Worm (Caenorhabditis elegans) whole organism, midembryonic: Measurements from ENCODE around the gene sec-6.
A peak's percentile ranks its signal among the peaks of the same experiment; 100 is the strongest.

Experiments
- T22C8.4 ChIP-seq: fragments of 200-800 bp; sonication (Bioruptor generic); IDR thresholded peaks from 2 replicates; pipeline ENCODE4 v1.3.6; 2022; ENCODE audit warnings: missing genetic modification characterization, missing compliant biosample characterization
- cog-1 ChIP-seq: sonication (generic microtip); optimal IDR thresholded peaks from 2 replicates; lab custom pipeline; 2016; ENCODE audit warnings: missing genetic modification characterization, missing compliant biosample characterization
- flt-1 ChIP-seq: fragments of 200-800 bp; sonication (Bioruptor generic); IDR thresholded peaks from 2 replicates; pipeline ENCODE4 v1.3.6; 2022; ENCODE audit warnings: missing genetic modification characterization, missing compliant biosample characterization
- klf-2 ChIP-seq: fragments of 200-800 bp; sonication (Bioruptor generic); conservative IDR thresholded peaks from 2 replicates; pipeline ENCODE4 v1.3.6; 2022; ENCODE audit warnings: missing genetic modification reagents, missing genetic modification characterization, missing compliant biosample characterization
- med-1 ChIP-seq: sonication (generic microtip); optimal IDR thresholded peaks from 2 replicates; lab custom pipeline; 2017; ENCODE audit warnings: missing genetic modification characterization, mild to moderate bottlenecking, missing compliant biosample characterization, antibody characterized with exemption, missing genetic modification reagents; ENCODE audit not compliant: insufficient read depth
- ref-1 ChIP-seq: fragments of 200-800 bp; sonication (Bioruptor generic); conservative IDR thresholded peaks from 2 replicates; pipeline ENCODE4 v1.3.6; 2022; ENCODE audit warnings: missing genetic modification reagents, missing genetic modification characterization, missing compliant biosample characterization
- tab-1 ChIP-seq: fragments of 200-800 bp; sonication (Bioruptor generic); IDR thresholded peaks from 2 replicates; pipeline ENCODE4 v1.3.6; 2022; ENCODE audit warnings: missing genetic modification characterization, missing compliant biosample characterization
- ztf-23 ChIP-seq: fragments of 200-800 bp; sonication (Bioruptor generic); IDR thresholded peaks from 2 replicates; pipeline ENCODE4 v1.3.6; 2022; ENCODE audit warnings: missing genetic modification reagents, missing genetic modification characterization, missing compliant biosample characterization
- ztf-29 ChIP-seq: fragments of 200-800 bp; sonication (Bioruptor generic); IDR thresholded peaks from 2 replicates; pipeline ENCODE4 v1.3.6; 2022; ENCODE audit warnings: missing genetic modification reagents, missing genetic modification characterization, missing compliant biosample characterization

Gene sec-6

ce11 chrII:5336035-5336376, 23.3 kb upstream of the sec-6 start:
- 0 out of 2 replicates have a peak, but pooled peaks have one; percentile 8 for TF ChIP-seq flt-1 (GFP tag; lab: Robert Waterston, UW)
- TF ChIP-seq ref-1 (GFP tag; lab: Robert Waterston, UW), result no peak
- 0 out of 2 replicates have a peak, but pooled peaks have one; percentile 42 for TF ChIP-seq ztf-29 (GFP tag; lab: Robert Waterston, UW)
- peak; percentile 63; the same call in 1 of the 2 replicates for TF ChIP-seq ztf-23
- TF ChIP-seq tab-1 (GFP tag; lab: Robert Waterston, UW), result no peak

- peak; percentile 18 for TF ChIP-seq cog-1 (tag; lab: Kevin White, UChicago)
- TF ChIP-seq ztf-29 (GFP tag; lab: Robert Waterston, UW), result no peak
These were observed 22.5 kb upstream of the sec-6 start for ce11 chrII:5336660-5337494.

- TF ChIP-seq cog-1 (tag; lab: Kevin White, UChicago) (no peak), flt-1 (GFP tag; lab: Robert Waterston, UW) (no peak), klf-2 (GFP tag; lab: Robert Waterston, UW) (no peak), med-1 (GFP tag; lab: Kevin White, UChicago) (no peak), T22C8.4 (no peak), ztf-29 (GFP tag; lab: Robert Waterston, UW) (no peak)
These were observed 21.9 kb upstream of the sec-6 start for ce11 chrII:5337495-5337840.

- no peak for TF ChIP-seq klf-2 (GFP tag; lab: Robert Waterston, UW)
- no peak for TF ChIP-seq cog-1 (tag; lab: Kevin White, UChicago)
These were observed 21.1 kb upstream of the sec-6 start for ce11 chrII:5338301-5338700.

ce11 chrII:5339547-5339946, 19.8 kb upstream of the sec-6 start:
- TF ChIP-seq klf-2 (GFP tag; lab: Robert Waterston, UW) (no peak), flt-1 (GFP tag; lab: Robert Waterston, UW) (no peak), ztf-23 (no peak), T22C8.4 (no peak)

ce11 chrII:5340672-5341568, 18.4 kb upstream of the sec-6 start:
- TF ChIP-seq tab-1 (GFP tag; lab: Robert Waterston, UW) (no peak), ref-1 (GFP tag; lab: Robert Waterston, UW) (no peak), med-1 (GFP tag; lab: Kevin White, UChicago) (no peak), cog-1 (tag; lab: Kevin White, UChicago) (no peak), T22C8.4 (no peak), ztf-23 (no peak), ztf-29 (GFP tag; lab: Robert Waterston, UW) (no peak), flt-1 (GFP tag; lab: Robert Waterston, UW) (no peak), klf-2 (GFP tag; lab: Robert Waterston, UW) (no peak)

- TF ChIP-seq med-1 (GFP tag; lab: Kevin White, UChicago) (no peak), klf-2 (GFP tag; lab: Robert Waterston, UW) (no peak), ztf-23 (no peak), cog-1 (tag; lab: Kevin White, UChicago) (no peak), flt-1 (GFP tag; lab: Robert Waterston, UW) (no peak), T22C8.4 (no peak), ref-1 (GFP tag; lab: Robert Waterston, UW) (no peak), ztf-29 (GFP tag; lab: Robert Waterston, UW) (no peak), tab-1 (GFP tag; lab: Robert Waterston, UW) (no peak)
These were observed 17.8 kb upstream of the sec-6 start for ce11 chrII:5341573-5341972.

ce11 chrII:5342412-5342811, 16.9 kb upstream of the sec-6 start:
- TF ChIP-seq ref-1 (GFP tag; lab: Robert Waterston, UW), result no peak
- no peak for TF ChIP-seq ztf-29 (GFP tag; lab: Robert Waterston, UW)
- TF ChIP-seq tab-1 (GFP tag; lab: Robert Waterston, UW), result no peak
- TF ChIP-seq cog-1 (tag; lab: Kevin White, UChicago), result no peak
- TF ChIP-seq flt-1 (GFP tag; lab: Robert Waterston, UW), result no peak
- no peak for TF ChIP-seq klf-2 (GFP tag; lab: Robert Waterston, UW)
- TF ChIP-seq ztf-23, result no peak
- TF ChIP-seq T22C8.4, result no peak
- TF ChIP-seq med-1 (GFP tag; lab: Kevin White, UChicago), result no peak

- TF ChIP-seq klf-2 (GFP tag; lab: Robert Waterston, UW), result no peak
- TF ChIP-seq T22C8.4, result no peak
- TF ChIP-seq tab-1 (GFP tag; lab: Robert Waterston, UW), result no peak
- no peak for TF ChIP-seq cog-1 (tag; lab: Kevin White, UChicago)
- no peak for TF ChIP-seq ref-1 (GFP tag; lab: Robert Waterston, UW)
- TF ChIP-seq ztf-23, result no peak
- TF ChIP-seq ztf-29 (GFP tag; lab: Robert Waterston, UW), result no peak
- TF ChIP-seq flt-1 (GFP tag; lab: Robert Waterston, UW), result no peak
- no peak for TF ChIP-seq med-1 (GFP tag; lab: Kevin White, UChicago)
These were observed 14.6 kb upstream of the sec-6 start, which contains the start of gene F09E5.14 for ce11 chrII:5344775-5345174. Gene F09E5.14 (minus strand): TSS chrII:5344875.
